Fruit fly (Drosophila melanogaster) whole organism, prepupa: ENCODE results near the gene eIF4A.
A peak's percentile ranks its signal among the peaks of the same experiment; 100 is the strongest.

ENCODE experiments used
- Blimp-1 ChIP-seq: fragments of 200-800 bp; sonication (Bioruptor generic); optimal IDR thresholded peaks from 3 replicates; lab custom pipeline; 2017; ENCODE audit warnings: missing biosample characterization, missing genetic modification characterization, mild to moderate bottlenecking, moderate library complexity, missing genetic modification reagents
- CG10631 ChIP-seq: fragments of 200-800 bp; sonication (Bioruptor generic); optimal IDR thresholded peaks from 2 replicates; lab custom pipeline; 2016; ENCODE audit warnings: missing biosample characterization, missing genetic modification characterization
- CG11294 ChIP-seq: fragments of 200-800 bp; sonication (Bioruptor generic); IDR thresholded peaks from 2 replicates; pipeline ENCODE4 v1.3.6; 2022; ENCODE audit warnings: missing biosample characterization, missing genetic modification characterization
- CG11762 ChIP-seq: fragments of 200-800 bp; sonication (Bioruptor generic); optimal IDR thresholded peaks from 3 replicates; lab custom pipeline; 2016; ENCODE audit warnings: missing biosample characterization, missing genetic modification characterization; ENCODE audit not compliant: insufficient read depth
- CG11902 ChIP-seq: fragments of 200-800 bp; sonication (Bioruptor generic); optimal IDR thresholded peaks from 3 replicates; lab custom pipeline; 2016; ENCODE audit warnings: missing biosample characterization, missing genetic modification characterization
- CG16779 ChIP-seq: fragments of 200-800 bp; sonication (Bioruptor generic); optimal IDR thresholded peaks from 3 replicates; lab custom pipeline; 2017; ENCODE audit warnings: missing biosample characterization, mild to moderate bottlenecking, missing genetic modification characterization
- CG3032 ChIP-seq: fragments of 200-800 bp; optimal IDR thresholded peaks from 2 replicates; lab custom pipeline; 2019; ENCODE audit warnings: missing biosample characterization, mild to moderate bottlenecking, missing genetic modification characterization, moderate library complexity
- CG32006 ChIP-seq: fragments of 200-800 bp; sonication (Bioruptor generic); optimal IDR thresholded peaks from 3 replicates; lab custom pipeline; 2017; ENCODE audit warnings: missing biosample characterization, mild to moderate bottlenecking, missing genetic modification characterization
- CG34406 ChIP-seq: fragments of 200-800 bp; sonication (Bioruptor generic); optimal IDR thresholded peaks from 3 replicates; lab custom pipeline; 2016; ENCODE audit warnings: missing biosample characterization, missing genetic modification characterization
- CG3919 ChIP-seq: fragments of 200-800 bp; sonication (Bioruptor generic); optimal IDR thresholded peaks from 3 replicates; lab custom pipeline; 2016; ENCODE audit warnings: missing biosample characterization, missing genetic modification characterization
- CG4318 ChIP-seq: fragments of 200-800 bp; sonication (Bioruptor generic); optimal IDR thresholded peaks from 3 replicates; lab custom pipeline; 2017; ENCODE audit warnings: missing biosample characterization, mild to moderate bottlenecking, missing genetic modification characterization
- CG6163 ChIP-seq: fragments of 200-800 bp; sonication (Bioruptor generic); IDR thresholded peaks from 3 replicates; pipeline ENCODE4 v1.3.6; 2022; ENCODE audit warnings: missing biosample characterization, missing genetic modification characterization
- CG6276 ChIP-seq: fragments of 200-800 bp; sonication (Bioruptor generic); optimal IDR thresholded peaks from 2 replicates; lab custom pipeline; 2017; ENCODE audit warnings: missing biosample characterization, mild to moderate bottlenecking, missing genetic modification characterization
- CG6808 ChIP-seq: fragments of 200-800 bp; sonication (Bioruptor generic); optimal IDR thresholded peaks from 3 replicates; lab custom pipeline; 2017; ENCODE audit warnings: missing biosample characterization, missing genetic modification characterization, mild to moderate bottlenecking, moderate library complexity, missing genetic modification reagents
- CG7368 ChIP-seq: fragments of 200-800 bp; sonication (Bioruptor generic); optimal IDR thresholded peaks from 3 replicates; lab custom pipeline; 2016; ENCODE audit warnings: missing biosample characterization, missing genetic modification characterization
- CG8119 ChIP-seq: fragments of 200-800 bp; sonication (Bioruptor generic); IDR thresholded peaks from 3 replicates; pipeline ENCODE4 v1.3.6; 2022; ENCODE audit warnings: missing biosample characterization, missing genetic modification characterization
- CG8319 ChIP-seq: fragments of 200-800 bp; sonication (Bioruptor generic); optimal IDR thresholded peaks from 3 replicates; lab custom pipeline; 2016; ENCODE audit warnings: missing biosample characterization, missing genetic modification characterization
- CG8632 ChIP-seq: fragments of 200-800 bp; sonication (Bioruptor generic); optimal IDR thresholded peaks from 3 replicates; lab custom pipeline; 2016; ENCODE audit warnings: missing biosample characterization, missing genetic modification characterization
- CG9139 ChIP-seq: fragments of 200-800 bp; sonication (Bioruptor generic); optimal IDR thresholded peaks from 3 replicates; lab custom pipeline; 2017; ENCODE audit warnings: missing biosample characterization, mild to moderate bottlenecking, missing genetic modification characterization
- Eip75B ChIP-seq: fragments of 200-800 bp; sonication (Bioruptor generic); optimal IDR thresholded peaks from 3 replicates; lab custom pipeline; 2016; ENCODE audit warnings: missing biosample characterization, missing genetic modification characterization
- Eip78C ChIP-seq: fragments of 200-800 bp; sonication (Bioruptor generic); peaks from one replicate; lab custom pipeline; 2016; ENCODE audit warnings: missing biosample characterization, missing genetic modification characterization
- Ets21C ChIP-seq: fragments of 200-800 bp; sonication (Bioruptor generic); optimal IDR thresholded peaks from 3 replicates; lab custom pipeline; 2016; ENCODE audit warnings: missing biosample characterization, missing genetic modification characterization
- Ets96B ChIP-seq: fragments of 200-800 bp; optimal IDR thresholded peaks from 2 replicates; lab custom pipeline; 2019; ENCODE audit warnings: missing biosample characterization, mild to moderate bottlenecking, missing genetic modification characterization, moderate library complexity
- Hr39 ChIP-seq: fragments of 200-800 bp; sonication (Bioruptor generic); optimal IDR thresholded peaks from 2 replicates; lab custom pipeline; 2016; ENCODE audit warnings: missing biosample characterization, missing genetic modification characterization
- Met ChIP-seq: fragments of 200-800 bp; sonication (Bioruptor generic); optimal IDR thresholded peaks from 3 replicates; lab custom pipeline; 2016; ENCODE audit warnings: missing biosample characterization, missing genetic modification characterization
- OdsH ChIP-seq: fragments of 200-800 bp; sonication (Bioruptor generic); optimal IDR thresholded peaks from 3 replicates; lab custom pipeline; 2016; ENCODE audit warnings: missing biosample characterization, missing genetic modification characterization
- Smox ChIP-seq: fragments of 200-800 bp; sonication (Bioruptor generic); optimal IDR thresholded peaks from 3 replicates; lab custom pipeline; 2016; ENCODE audit warnings: missing biosample characterization, missing genetic modification characterization
- Sox102F ChIP-seq: fragments of 200-800 bp; sonication (Bioruptor generic); optimal IDR thresholded peaks from 2 replicates; lab custom pipeline; 2016; ENCODE audit warnings: missing biosample characterization, mild to moderate bottlenecking, missing genetic modification characterization
- Sox14 ChIP-seq: fragments of 200-800 bp; sonication (Bioruptor generic); optimal IDR thresholded peaks from 3 replicates; lab custom pipeline; 2016; ENCODE audit warnings: missing biosample characterization, missing genetic modification characterization
- achi ChIP-seq: fragments of 200-800 bp; sonication (Bioruptor generic); optimal IDR thresholded peaks from 3 replicates; lab custom pipeline; 2016; ENCODE audit warnings: missing biosample characterization, missing genetic modification characterization
- acj6 ChIP-seq: fragments of 200-800 bp; sonication (Bioruptor generic); optimal IDR thresholded peaks from 3 replicates; lab custom pipeline; 2016; ENCODE audit warnings: missing biosample characterization, missing genetic modification characterization
- cyc ChIP-seq: fragments of 200-800 bp; sonication (Bioruptor generic); optimal IDR thresholded peaks from 3 replicates; lab custom pipeline; 2016; ENCODE audit warnings: missing biosample characterization, missing genetic modification characterization
- dac ChIP-seq: fragments of 200-800 bp; sonication (Bioruptor generic); optimal IDR thresholded peaks from 2 replicates; lab custom pipeline; 2017; ENCODE audit warnings: missing biosample characterization, mild to moderate bottlenecking, missing genetic modification characterization
- dsx ChIP-seq: fragments of 200-800 bp; optimal IDR thresholded peaks from 3 replicates; lab custom pipeline; 2019; ENCODE audit warnings: missing biosample characterization, mild to moderate bottlenecking, missing genetic modification characterization, moderate library complexity; ENCODE audit not compliant: poor library complexity, severe bottlenecking
- fkh ChIP-seq: fragments of 200-800 bp; sonication (Bioruptor generic); optimal IDR thresholded peaks from 3 replicates; lab custom pipeline; 2017; ENCODE audit warnings: missing biosample characterization, mild to moderate bottlenecking, missing genetic modification characterization, moderate library complexity
- lz ChIP-seq: fragments of 200-800 bp; sonication (Bioruptor generic); optimal IDR thresholded peaks from 3 replicates; lab custom pipeline; 2016; ENCODE audit warnings: missing biosample characterization, missing genetic modification characterization
- net ChIP-seq: fragments of 200-800 bp; sonication (Bioruptor generic); optimal IDR thresholded peaks from 3 replicates; lab custom pipeline; 2016; ENCODE audit warnings: missing biosample characterization, missing genetic modification characterization
- salr ChIP-seq, 2 experiments: fragments of 200-800 bp; sonication (Bioruptor generic); optimal IDR thresholded peaks; 3 replicates each; lab custom pipeline; 2016 to 2018; ENCODE audit warnings: missing biosample characterization in 2 of 2, missing genetic modification characterization in 2 of 2, mild to moderate bottlenecking in 1 of 2
- spab ChIP-seq: fragments of 200-800 bp; sonication (Bioruptor generic); optimal IDR thresholded peaks from 2 replicates; lab custom pipeline; 2017; ENCODE audit warnings: missing biosample characterization, mild to moderate bottlenecking, missing genetic modification characterization, missing genetic modification reagents
- ss ChIP-seq, 2 experiments: fragments of 200-800 bp; sonication (Bioruptor generic); optimal IDR thresholded peaks; 2 replicates in 1 of 2; 3 replicates in 1 of 2; lab custom pipeline; 2017 to 2018; ENCODE audit warnings: mild to moderate bottlenecking in 2 of 2, missing biosample characterization in 2 of 2, missing genetic modification characterization in 2 of 2, moderate library complexity in 1 of 2
- svp ChIP-seq: fragments of 200-800 bp; sonication (Bioruptor generic); peaks from one replicate; lab custom pipeline; 2016; ENCODE audit warnings: missing biosample characterization, missing genetic modification characterization
- topi ChIP-seq: fragments of 200-800 bp; sonication (Bioruptor generic); optimal IDR thresholded peaks from 3 replicates; lab custom pipeline; 2016; ENCODE audit warnings: missing biosample characterization, missing genetic modification characterization

eIF4A gene

dm6 chr2L:5978333-5979054, 3.1 kb upstream of the eIF4A start (continued):
- TF ChIP-seq salr (GFP tag; optimal IDR thresholded peaks at IDR 0.05; lab: Kevin White, UChicago) (no peak), CG8632 (GFP tag; lab: Kevin White, UChicago) (no peak), CG8319 (GFP tag; lab: Kevin White, UChicago) (no peak), ss (GFP tag; optimal IDR thresholded peaks at IDR 0.05; lab: Kevin White, UChicago) (peak in 1 of 2 experiments; percentile 55), CG34406 (no peak), CG4318 (GFP tag; lab: Kevin White, UChicago) (no peak), CG3032 (tag; lab: Kevin White, UChicago) (peak; percentile 13), cyc (no peak), Sox14 (GFP tag; lab: Kevin White, UChicago) (peak; percentile 19), CG6276 (GFP tag; lab: Kevin White, UChicago) (no peak), CG3919 (peak; percentile 61), Smox (GFP tag; lab: Kevin White, UChicago) (no peak), Met (GFP tag; lab: Kevin White, UChicago) (peak; percentile 44), Sox102F (GFP tag; lab: Kevin White, UChicago) (peak; percentile 19), CG11902 (GFP tag; lab: Kevin White, UChicago) (no peak), spab (GFP tag; lab: Kevin White, UChicago) (no peak), fkh (no peak), topi (peak; percentile 21), CG10631 (GFP tag; lab: Kevin White, UChicago) (no peak)
- TF ChIP-seq, all 60 proteins: peak for 17

DNA sequence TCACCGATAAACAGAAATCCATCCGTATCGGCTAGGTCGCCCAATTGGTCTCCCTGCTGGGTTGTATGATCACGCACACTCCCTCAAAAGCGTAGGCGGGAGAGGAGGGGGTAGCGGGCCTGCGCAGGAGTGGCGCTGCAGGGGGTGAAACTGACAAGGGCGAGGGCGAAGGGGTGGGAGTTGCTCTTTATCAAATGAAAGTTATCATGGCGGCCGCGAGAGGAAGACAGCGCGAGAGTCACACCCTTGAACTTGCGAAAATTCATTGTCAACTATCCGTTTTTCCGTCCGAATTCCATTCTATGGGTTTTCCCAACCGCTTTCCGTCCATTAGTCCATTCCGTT, 2.5 kb upstream of the eIF4A start:
- TF ChIP-seq salr (GFP tag; optimal IDR thresholded peaks at IDR 0.05; lab: Kevin White, UChicago) (peak in 1 of 2 experiments; percentile 1), CG4318 (GFP tag; lab: Kevin White, UChicago) (no peak), Blimp-1 (peak; percentile 8), CG32006 (peak; percentile 6), Eip78C (peak; percentile 47), svp (GFP tag; lab: Kevin White, UChicago) (peak; percentile 76), Smox (GFP tag; lab: Kevin White, UChicago) (no peak)

dm6 chr2L:5979957-5980861, 1.4 kb upstream of the eIF4A start:
- TF ChIP-seq lz (GFP tag; lab: Kevin White, UChicago) (no peak), Ets96B (tag; lab: Kevin White, UChicago) (no peak), CG4318 (GFP tag; lab: Kevin White, UChicago) (no peak), ss (GFP tag; optimal IDR thresholded peaks at IDR 0.05; lab: Kevin White, UChicago) (peak; percentile 48 to 67), net (GFP tag; lab: Kevin White, UChicago) (peak; percentile 55), CG8632 (GFP tag; lab: Kevin White, UChicago) (peak; percentile 31), Hr39 (GFP tag; lab: Kevin White, UChicago) (no peak), Ets21C (GFP tag; lab: Kevin White, UChicago) (no peak), Eip78C (peak; percentile 76), CG6163 (GFP tag; lab: Robert Waterston, UW) (no peak), fkh (no peak), CG16779 (tag; lab: Kevin White, UChicago) (peak; percentile 63), CG32006 (no peak), Eip75B (GFP tag; lab: Kevin White, UChicago) (peak; percentile 41), dac (no peak), CG7368 (GFP tag; lab: Kevin White, UChicago) (no peak), Blimp-1 (no peak), achi (GFP tag; lab: Kevin White, UChicago) (peak; percentile 11), spab (GFP tag; lab: Kevin White, UChicago) (no peak), CG3032 (tag; lab: Kevin White, UChicago) (peak; percentile 3), Sox102F (GFP tag; lab: Kevin White, UChicago) (peak; percentile 45), Sox14 (GFP tag; lab: Kevin White, UChicago) (peak; percentile 56), acj6 (GFP tag; lab: Kevin White, UChicago) (no peak), CG8119 (GFP tag; lab: Robert Waterston, UW) (no peak), CG8319 (GFP tag; lab: Kevin White, UChicago) (no peak), CG11762 (GFP tag; lab: Kevin White, UChicago) (no peak), CG9139 (GFP tag; lab: Kevin White, UChicago) (peak; percentile 77), dsx (GFP tag; lab: Kevin White, UChicago) (peak; percentile 52), topi (no peak), OdsH (GFP tag; lab: Kevin White, UChicago) (no peak), CG6808 (GFP tag; lab: Kevin White, UChicago) (peak; percentile 61), CG11294 (GFP tag; lab: Robert Waterston, UW) (no peak), Smox (GFP tag; lab: Kevin White, UChicago) (peak; percentile 6)
